Worm (Caenorhabditis elegans): ENCODE measurements around the gene Y110A2AR.1.

- TF ChIP-seq duxl-1 (tag; optimal IDR thresholded peaks at IDR 0.05; ENCODE audit: poor library complexity) (no peak), nhr-28 (tag; optimal IDR thresholded peaks at IDR 0.05) (no peak), daf-12 (tag; optimal IDR thresholded peaks at IDR 0.05) (no peak), ces-1 (GFP tag; optimal IDR thresholded peaks at IDR 0.05) (no peak), nhr-6 (tag; optimal IDR thresholded peaks at IDR 0.05) (no peak), madf-9 (GFP tag; conservative IDR thresholded peaks at IDR 0.05) (no peak), Y105C5A.15 (GFP tag; IDR thresholded peaks at IDR 0.05) (no peak)
Observed at ce11 chrII:2958308-2958707, 38.8 kb downstream of the Y110A2AR.1 start, which contains the start of gene srw-60.

All from whole organism, L4 larva.